Worm (Caenorhabditis elegans): ENCODE measurements around the gene blos-1.

ce11 chrIII:10233979-10234378 lies 22.2 kb upstream of the blos-1 start, which contains the start of gene paml-1:
- no peak for TF ChIP-seq tbx-2 (tag; optimal IDR thresholded peaks at IDR 0.05)
- TF ChIP-seq hlh-30 (tag; optimal IDR thresholded peaks at IDR 0.05; ENCODE audit: insufficient read depth): no peak
- no peak for TF ChIP-seq madf-2 (tag; optimal IDR thresholded peaks at IDR 0.05)
- no peak for TF ChIP-seq ets-4 (tag; optimal IDR thresholded peaks at IDR 0.05)
- no peak for TF ChIP-seq ceh-14 (tag; optimal IDR thresholded peaks at IDR 0.05)
- no peak for TF ChIP-seq ama-1 (optimal IDR thresholded peaks at IDR 0.05)
- TF ChIP-seq rnt-1 (tag; optimal IDR thresholded peaks at IDR 0.05): no peak
- no peak for TF ChIP-seq odd-2 (tag; optimal IDR thresholded peaks at IDR 0.05)
